Worm (Caenorhabditis elegans): Measurements from ENCODE around the gene nhr-141.

DNA sequence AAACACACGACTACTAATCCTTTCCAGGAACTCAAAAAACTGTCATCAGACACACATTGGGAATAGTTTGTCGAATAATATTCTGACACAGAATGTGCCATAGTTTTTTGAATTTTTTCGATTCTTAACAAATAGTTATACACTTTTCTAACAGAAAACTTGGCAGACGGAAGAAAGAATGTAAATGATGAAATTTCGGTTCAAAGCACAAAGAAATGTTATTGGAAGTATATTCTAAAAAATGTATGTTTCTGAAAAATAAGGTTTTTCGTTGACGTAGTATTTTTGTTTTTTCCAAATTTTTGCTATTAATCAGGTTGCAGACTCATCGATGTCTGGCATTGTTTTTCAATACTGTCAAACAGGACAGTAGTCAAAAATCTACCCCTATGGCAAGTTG, 16.4 kb downstream of the nhr-141 start, which contains the start of gene srh-92:
- TF ChIP-seq dmd-4 (tag; optimal IDR thresholded peaks at IDR 0.05; ENCODE audit: borderline replicate concordance) (no peak), pax-1 (tag; optimal IDR thresholded peaks at IDR 0.05) (no peak), nfya-1 (tag; optimal IDR thresholded peaks at IDR 0.05) (no peak)
